Fruit fly (Drosophila melanogaster): ENCODE measurements around the gene Grl36b.

Grl36b gene

dm6 chr2L:18154551-18154950 is 29.0 kb upstream of the Grl36b start, which contains the start of gene CG15155:
CG15155 (plus strand) TSS chr2L:18154851.
- no peak for TF ChIP-seq fu2 (GFP tag; optimal IDR thresholded peaks at IDR 0.05)
- TF ChIP-seq CG7556 (GFP tag; optimal IDR thresholded peaks at IDR 0.05): no peak
- no peak for TF ChIP-seq ATbp (GFP tag; optimal IDR thresholded peaks at IDR 0.05)
- TF ChIP-seq CG18262 (tag; optimal IDR thresholded peaks at IDR 0.05): no peak
- no peak for TF ChIP-seq dpn (GFP tag; optimal IDR thresholded peaks at IDR 0.05)
- TF ChIP-seq pan (optimal IDR thresholded peaks at IDR 0.05): no peak
- TF ChIP-seq pan (GFP tag; optimal IDR thresholded peaks at IDR 0.05 in 1 of 2, IDR thresholded peaks at IDR 0.05 in 1 of 2): no peak
- no peak for TF ChIP-seq NfI (GFP tag; optimal IDR thresholded peaks at IDR 0.05)
- TF ChIP-seq toy (GFP tag; IDR thresholded peaks at IDR 0.05): no peak
- TF ChIP-seq Tbp (GFP tag; optimal IDR thresholded peaks at IDR 0.05): no peak
- no peak for TF ChIP-seq CG14710 (tag; optimal IDR thresholded peaks at IDR 0.05)
- no peak for TF ChIP-seq BEAF-32 (GFP tag; optimal IDR thresholded peaks at IDR 0.05)
- TF ChIP-seq Sin3A (optimal IDR thresholded peaks at IDR 0.05): no peak
- no peak for TF ChIP-seq klu (GFP tag; IDR thresholded peaks at IDR 0.05)
- TF ChIP-seq sd (tag; optimal IDR thresholded peaks at IDR 0.05): no peak
- TF ChIP-seq kni (GFP tag; optimal IDR thresholded peaks at IDR 0.05): no peak
- no peak for TF ChIP-seq dimm (GFP tag; IDR thresholded peaks at IDR 0.05)

dm6 chr2L:18153068-18153467 is 27.5 kb upstream of the Grl36b start, which contains the start of gene CG17681:
CG17681 (plus strand) TSS chr2L:18153123.
- TF ChIP-seq Side (GFP tag; optimal IDR thresholded peaks at IDR 0.05): no peak
- TF ChIP-seq CG1832 (GFP tag; optimal IDR thresholded peaks at IDR 0.05): no peak
- TF ChIP-seq row (GFP tag; IDR thresholded peaks at IDR 0.05): no peak
- TF ChIP-seq ap (GFP tag; IDR thresholded peaks at IDR 0.05): no peak
- no peak for TF ChIP-seq rib (GFP tag; IDR thresholded peaks at IDR 0.05)
- TF ChIP-seq ssp (GFP tag; IDR thresholded peaks at IDR 0.05): no peak
- TF ChIP-seq Fer1 (GFP tag; optimal IDR thresholded peaks at IDR 0.05): no peak
- peak in 1 of 2 experiments; percentile 3 for TF ChIP-seq Eip74EF (GFP tag; optimal IDR thresholded peaks at IDR 0.05)
- peak; percentile 27 for TF ChIP-seq CG9727 (GFP tag; optimal IDR thresholded peaks at IDR 0.05)
- no peak for TF ChIP-seq CG4328 (GFP tag; optimal IDR thresholded peaks at IDR 0.05)
- no peak for TF ChIP-seq jigr1 (GFP tag; IDR thresholded peaks at IDR 0.05)
- peak; percentile 95 for TF ChIP-seq D19A (tag; optimal IDR thresholded peaks at IDR 0.05)
- TF ChIP-seq CG9932 (GFP tag; IDR thresholded peaks at IDR 0.05): no peak
- no peak for TF ChIP-seq nom (GFP tag; optimal IDR thresholded peaks at IDR 0.05)
- no peak for TF ChIP-seq CG2712 (tag; optimal IDR thresholded peaks at IDR 0.05)
- peak; percentile 49 for TF ChIP-seq CG10147 (GFP tag; optimal IDR thresholded peaks at IDR 0.05)
- no peak for TF ChIP-seq amos (GFP tag; IDR thresholded peaks at IDR 0.05; ENCODE audit: partially characterized antibody)
- TF ChIP-seq Hsf (GFP tag; optimal IDR thresholded peaks at IDR 0.05): no peak
- TF ChIP-seq Mes4 (GFP tag; optimal IDR thresholded peaks at IDR 0.05): no peak
- TF ChIP-seq C15 (GFP tag; IDR thresholded peaks at IDR 0.05): no peak
- no peak for TF ChIP-seq Atf3 (GFP tag; optimal IDR thresholded peaks at IDR 0.05)
- TF ChIP-seq CG10959 (GFP tag; IDR thresholded peaks at IDR 0.05): no peak
- TF ChIP-seq nmo (GFP tag; optimal IDR thresholded peaks at IDR 0.05): peak; percentile 19
- TF ChIP-seq CG18599 (GFP tag; optimal IDR thresholded peaks at IDR 0.05): no peak
- peak; percentile 19; the same call in 1 of the 2 replicates for TF ChIP-seq seq (GFP tag; IDR thresholded peaks at IDR 0.05)
- TF ChIP-seq disco-r (GFP tag; optimal IDR thresholded peaks at IDR 0.05): no peak
- TF ChIP-seq Spps (tag; optimal IDR thresholded peaks at IDR 0.05): no peak
- no peak for TF ChIP-seq grau (tag; optimal IDR thresholded peaks at IDR 0.05)
- TF ChIP-seq NFAT (GFP tag; IDR thresholded peaks at IDR 0.05): no peak
- no peak for TF ChIP-seq Xrp1 (GFP tag; IDR thresholded peaks at IDR 0.05)
- no peak for TF ChIP-seq shn (GFP tag; optimal IDR thresholded peaks at IDR 0.05)
- TF ChIP-seq aop (GFP tag; IDR thresholded peaks at IDR 0.05): no peak
- TF ChIP-seq CoRest (tag; optimal IDR thresholded peaks at IDR 0.05): peak; percentile 12
- no peak for TF ChIP-seq p53 (GFP tag; optimal IDR thresholded peaks at IDR 0.05)
- TF ChIP-seq TFAM (GFP tag; optimal IDR thresholded peaks at IDR 0.05): no peak
